Worm (Caenorhabditis elegans) whole organism, young adult: Measurements from ENCODE around the gene scyl-1.

Experiments used
- B0336.3 ChIP-seq: fragments of 200-800 bp; sonication (Bioruptor generic); IDR thresholded peaks from 2 replicates; pipeline ENCODE4 v1.3.6; 2022; ENCODE audit warnings: missing genetic modification characterization, missing compliant biosample characterization
- D2030.7 ChIP-seq: fragments of 200-800 bp; sonication (Bioruptor generic); IDR thresholded peaks from 2 replicates; pipeline ENCODE4 v1.3.6; 2022; ENCODE audit warnings: missing genetic modification reagents, missing genetic modification characterization, missing compliant biosample characterization
- F37B4.10 ChIP-seq: fragments of 200-800 bp; sonication (Bioruptor generic); IDR thresholded peaks from 2 replicates; pipeline ENCODE4 v1.3.6; 2022; ENCODE audit warnings: missing genetic modification characterization, missing compliant biosample characterization
- F52B5.7 ChIP-seq: sonication (generic microtip); optimal IDR thresholded peaks from 2 replicates; lab custom pipeline; 2016; ENCODE audit warnings: mild to moderate bottlenecking, missing genetic modification characterization, missing compliant biosample characterization
- T07F8.4 ChIP-seq: sonication (generic microtip); optimal IDR thresholded peaks from 2 replicates; lab custom pipeline; 2016; ENCODE audit warnings: mild to moderate bottlenecking, missing genetic modification characterization, moderate library complexity, missing compliant biosample characterization
- Y53F4B.3 ChIP-seq: fragments of 200-800 bp; sonication (Bioruptor generic); IDR thresholded peaks from 2 replicates; pipeline ENCODE4 v1.3.6; 2022; ENCODE audit warnings: missing genetic modification reagents, missing genetic modification characterization, missing compliant biosample characterization
- Y67H2A.10 ChIP-seq: fragments of 200-800 bp; sonication (Bioruptor generic); conservative IDR thresholded peaks from 2 replicates; pipeline ENCODE4 v1.3.6; 2022; ENCODE audit warnings: missing genetic modification reagents, missing genetic modification characterization, missing compliant biosample characterization
- Y79H2A.3 ChIP-seq: fragments of 200-800 bp; sonication (Bioruptor generic); conservative IDR thresholded peaks from 2 replicates; pipeline ENCODE4 v1.3.6; 2022; ENCODE audit warnings: missing genetic modification reagents, missing genetic modification characterization, missing compliant biosample characterization
- atf-7 ChIP-seq: sonication (generic microtip); optimal IDR thresholded peaks from 2 replicates; lab custom pipeline; 2017; ENCODE audit warnings: mild to moderate bottlenecking, missing genetic modification characterization, missing compliant biosample characterization
- athp-1 ChIP-seq: sonication (generic microtip); optimal IDR thresholded peaks from 2 replicates; lab custom pipeline; 2017; ENCODE audit warnings: mild to moderate bottlenecking, missing genetic modification characterization, missing compliant biosample characterization
- attf-3 ChIP-seq: fragments of 200-800 bp; sonication (Bioruptor generic); conservative IDR thresholded peaks from 2 replicates; pipeline ENCODE4 v1.3.6; 2022; ENCODE audit warnings: missing genetic modification reagents, missing genetic modification characterization, missing compliant biosample characterization
- attf-5 ChIP-seq: fragments of 200-800 bp; sonication (Bioruptor generic); optimal IDR thresholded peaks from 2 replicates; lab custom pipeline; 2018; ENCODE audit warnings: mild to moderate bottlenecking, missing genetic modification characterization, missing compliant biosample characterization
- attf-6 ChIP-seq: fragments of 200-800 bp; sonication (Bioruptor generic); IDR thresholded peaks from 2 replicates; pipeline ENCODE4 v1.3.6; 2022; ENCODE audit warnings: missing genetic modification reagents, missing genetic modification characterization, missing compliant biosample characterization
- bed-1 ChIP-seq: fragments of 200-800 bp; sonication (Bioruptor generic); IDR thresholded peaks from 2 replicates; pipeline ENCODE4 v1.3.6; 2022; ENCODE audit warnings: missing genetic modification reagents, missing genetic modification characterization, missing compliant biosample characterization
- bed-2 ChIP-seq: fragments of 200-800 bp; sonication (Bioruptor generic); IDR thresholded peaks from 2 replicates; pipeline ENCODE4 v1.3.6; 2022; ENCODE audit warnings: missing genetic modification reagents, missing genetic modification characterization, missing compliant biosample characterization
- cebp-2 ChIP-seq: fragments of 200-800 bp; sonication (Bioruptor generic); IDR thresholded peaks from 2 replicates; pipeline ENCODE4 v1.3.6; 2022; ENCODE audit warnings: missing genetic modification characterization, missing compliant biosample characterization
- ceh-40 ChIP-seq: fragments of 200-800 bp; sonication (Bioruptor generic); IDR thresholded peaks from 2 replicates; pipeline ENCODE4 v1.3.6; 2022; ENCODE audit warnings: missing genetic modification characterization, missing compliant biosample characterization
- chd-7 ChIP-seq: sonication (generic microtip); optimal IDR thresholded peaks from 2 replicates; lab custom pipeline; 2016; ENCODE audit warnings: mild to moderate bottlenecking, missing genetic modification characterization, moderate library complexity, missing compliant biosample characterization
- dox-1 ChIP-seq: fragments of 200-800 bp; sonication (Bioruptor generic); IDR thresholded peaks from 2 replicates; pipeline ENCODE4 v1.3.6; 2022; ENCODE audit warnings: missing genetic modification reagents, missing genetic modification characterization, missing compliant biosample characterization
- dpff-1 ChIP-seq: sonication (generic microtip); optimal IDR thresholded peaks from 2 replicates; lab custom pipeline; 2017; ENCODE audit warnings: mild to moderate bottlenecking, missing genetic modification characterization, missing compliant biosample characterization
- efl-1 ChIP-seq: fragments of 150-350 bp; optimal IDR thresholded peaks from 2 replicates; lab custom pipeline; 2014; ENCODE audit warnings: missing biosample characterization, missing genetic modification reagents, missing genetic modification characterization
- egl-44 ChIP-seq: fragments of 200-800 bp; sonication (Bioruptor generic); IDR thresholded peaks from 2 replicates; pipeline ENCODE4 v1.3.6; 2022; ENCODE audit warnings: missing genetic modification reagents, missing genetic modification characterization, missing compliant biosample characterization
- ets-4 ChIP-seq: fragments of 200-800 bp; sonication (Bioruptor generic); optimal IDR thresholded peaks from 2 replicates; lab custom pipeline; 2018; ENCODE audit warnings: mild to moderate bottlenecking, missing genetic modification characterization, missing compliant biosample characterization
- fkh-3 ChIP-seq: sonication (generic microtip); optimal IDR thresholded peaks from 2 replicates; lab custom pipeline; 2016; ENCODE audit warnings: mild to moderate bottlenecking, missing genetic modification characterization, missing compliant biosample characterization
- hrde-1 ChIP-seq: sonication (generic microtip); optimal IDR thresholded peaks from 2 replicates; lab custom pipeline; 2016; ENCODE audit warnings: missing genetic modification characterization, mild to moderate bottlenecking, missing compliant biosample characterization, moderate library complexity, missing genotype, missing genetic modification reagents, borderline replicate concordance
- hsf-1 ChIP-seq: fragments of 200-800 bp; sonication (Bioruptor generic); IDR thresholded peaks from 2 replicates; pipeline ENCODE4 v1.3.6; 2022; ENCODE audit warnings: missing genetic modification reagents, missing genetic modification characterization, missing compliant biosample characterization
- let-607 ChIP-seq, 2 experiments: fragments of 200-800 bp in 1 of 2; sonication (Bioruptor generic) in 1 of 2; sonication (generic microtip) in 1 of 2; optimal IDR thresholded peaks; 2 replicates each; lab custom pipeline; 2016 to 2018; ENCODE audit warnings: mild to moderate bottlenecking in 2 of 2, missing compliant biosample characterization in 2 of 2, missing genetic modification characterization in 2 of 2, moderate library complexity in 2 of 2, missing genotype in 1 of 2
- lin-26 ChIP-seq: fragments of 200-800 bp; sonication (Bioruptor generic); IDR thresholded peaks from 2 replicates; pipeline ENCODE4 v1.3.6; 2022; ENCODE audit warnings: missing genetic modification reagents, missing genetic modification characterization, missing compliant biosample characterization
- lin-35 ChIP-seq, 3 experiments: fragments of 150-350 bp in 2 of 3; sonication (generic microtip) in 1 of 3; optimal IDR thresholded peaks; 2 replicates each; lab custom pipeline; 2014 to 2018; ENCODE audit warnings: missing biosample characterization in 3 of 3, missing genetic modification characterization in 3 of 3, missing genetic modification reagents in 3 of 3
- madf-6 ChIP-seq: fragments of 200-800 bp; sonication (Bioruptor generic); IDR thresholded peaks from 2 replicates; pipeline ENCODE4 v1.3.6; 2022; ENCODE audit warnings: missing genetic modification reagents, missing genetic modification characterization, missing compliant biosample characterization
- mes-4 ChIP-seq: sonication (generic microtip); optimal IDR thresholded peaks from 2 replicates; lab custom pipeline; 2016; ENCODE audit warnings: missing genotype, missing genetic modification characterization, missing compliant biosample characterization
- nfyb-1 ChIP-seq: fragments of 200-800 bp; sonication (Bioruptor generic); IDR thresholded peaks from 2 replicates; pipeline ENCODE4 v1.3.6; 2022; ENCODE audit warnings: missing genetic modification reagents, missing genetic modification characterization, missing compliant biosample characterization
- nhr-120 ChIP-seq: fragments of 200-800 bp; sonication (Bioruptor generic); IDR thresholded peaks from 2 replicates; pipeline ENCODE4 v1.3.6; 2022; ENCODE audit warnings: missing genetic modification characterization, missing compliant biosample characterization
- nhr-27 ChIP-seq: fragments of 200-800 bp; sonication (Bioruptor generic); optimal IDR thresholded peaks from 2 replicates; lab custom pipeline; 2018; ENCODE audit warnings: mild to moderate bottlenecking, missing genetic modification characterization, moderate library complexity, missing compliant biosample characterization
- pbrm-1 ChIP-seq: fragments of 200-800 bp; sonication (Bioruptor generic); IDR thresholded peaks from 2 replicates; pipeline ENCODE4 v1.3.6; 2022; ENCODE audit warnings: missing genetic modification reagents, missing genetic modification characterization, missing compliant biosample characterization
- pha-4 ChIP-seq: fragments of 150-350 bp; sonication (generic microtip); optimal IDR thresholded peaks from 2 replicates; lab custom pipeline; 2014; ENCODE audit warnings: missing biosample characterization, missing genetic modification reagents, missing genetic modification characterization
- rpc-1 ChIP-seq, 2 experiments: fragments of 150-350 bp in 1 of 2; sonication (generic microtip) in 1 of 2; optimal IDR thresholded peaks; 2 replicates each; lab custom pipeline; 2014 to 2018; ENCODE audit warnings: missing biosample characterization in 1 of 2, missing genetic modification characterization in 1 of 2, missing genetic modification reagents in 1 of 2, missing genotype in 1 of 2
- snpc-4 ChIP-seq, 5 experiments: fragments of 150-350 bp in 1 of 5; sonication (generic microtip) in 4 of 5; optimal IDR thresholded peaks; 2 replicates each; lab custom pipeline; 2014 to 2018; ENCODE audit warnings: missing genetic modification characterization in 5 of 5, missing biosample characterization in 3 of 5, antibody characterized with exemption in 2 of 5, mild to moderate bottlenecking in 2 of 5, missing compliant biosample characterization in 2 of 5, missing genotype in 2 of 5, moderate library complexity in 2 of 5, missing genetic modification reagents in 1 of 5
- unc-130 ChIP-seq: sonication (generic microtip); optimal IDR thresholded peaks from 2 replicates; lab custom pipeline; 2016; ENCODE audit warnings: missing genetic modification reagents, missing genetic modification characterization, missing compliant biosample characterization
- ztf-28 ChIP-seq: fragments of 200-800 bp; sonication (Bioruptor generic); IDR thresholded peaks from 2 replicates; pipeline ENCODE4 v1.3.6; 2022; ENCODE audit warnings: missing genetic modification reagents, missing genetic modification characterization, missing compliant biosample characterization
- ztf-6 ChIP-seq: fragments of 200-800 bp; sonication (Bioruptor generic); IDR thresholded peaks from 2 replicates; pipeline ENCODE4 v1.3.6; 2022; ENCODE audit warnings: missing genetic modification reagents, missing genetic modification characterization, missing compliant biosample characterization

Gene scyl-1

ce11 chrV:13046125-13047123 lies 4.9 kb upstream of the scyl-1 start (continued):
- TF ChIP-seq bed-2 (GFP tag; lab: Robert Waterston, UW) (no peak), madf-6 (peak; percentile 44; the same call in 1 of the 2 replicates), dpff-1 (tag; lab: Kevin White, UChicago) (no peak), chd-7 (tag; lab: Kevin White, UChicago) (no peak), D2030.7 (GFP tag; lab: Robert Waterston, UW) (no peak)

ce11 chrV:13045017-13045416 lies 3.5 kb upstream of the scyl-1 start:
- TF ChIP-seq ceh-40: no peak
- no peak for TF ChIP-seq athp-1 (tag; lab: Kevin White, UChicago)
- TF ChIP-seq Y53F4B.3 (GFP tag; lab: Robert Waterston, UW): no peak
- no peak for TF ChIP-seq ets-4 (GFP tag; lab: Kevin White, UChicago)
- no peak for TF ChIP-seq mes-4 (tag; lab: Kevin White, UChicago)
- TF ChIP-seq lin-26: no peak
- TF ChIP-seq attf-3 (GFP tag; lab: Robert Waterston, UW): no peak
- no peak for TF ChIP-seq atf-7 (tag; lab: Kevin White, UChicago)
- TF ChIP-seq B0336.3 (GFP tag; lab: Robert Waterston, UW): no peak
- no peak for TF ChIP-seq T07F8.4 (tag; lab: Kevin White, UChicago)
- no peak for TF ChIP-seq pha-4
- no peak for TF ChIP-seq efl-1 (GFP tag; lab: Kevin White, UChicago)
- TF ChIP-seq lin-35 (GFP tag; optimal IDR thresholded peaks at IDR 0.05; lab: Kevin White, UChicago): no peak
- TF ChIP-seq hsf-1 (GFP tag; lab: Robert Waterston, UW): no peak
- no peak for TF ChIP-seq F37B4.10
- no peak for TF ChIP-seq unc-130 (GFP tag; lab: Kevin White, UChicago)
- no peak for TF ChIP-seq egl-44 (GFP tag; lab: Robert Waterston, UW)
- TF ChIP-seq dox-1 (GFP tag; lab: Robert Waterston, UW): no peak
- TF ChIP-seq, all 124 proteins: peak for 0

- TF ChIP-seq nfyb-1 (GFP tag; lab: Robert Waterston, UW): no peak
- no peak for TF ChIP-seq nhr-120
- TF ChIP-seq Y79H2A.3 (GFP tag; lab: Robert Waterston, UW): no peak
- no peak for TF ChIP-seq attf-6 (GFP tag; lab: Robert Waterston, UW)
- TF ChIP-seq ztf-28 (GFP tag; lab: Robert Waterston, UW): no peak
- TF ChIP-seq attf-5 (GFP tag; lab: Kevin White, UChicago): no peak
- TF ChIP-seq rpc-1 (optimal IDR thresholded peaks at IDR 0.05; lab: Kevin White, UChicago): no peak
- TF ChIP-seq rpc-1 (tag; optimal IDR thresholded peaks at IDR 0.05; lab: Kevin White, UChicago): no peak
- no peak for TF ChIP-seq ztf-6 (GFP tag; lab: Robert Waterston, UW)
- no peak for TF ChIP-seq mes-4 (tag; lab: Kevin White, UChicago)
- TF ChIP-seq bed-1 (GFP tag; lab: Robert Waterston, UW): no peak
- TF ChIP-seq fkh-3: no peak
- TF ChIP-seq Y53F4B.3 (GFP tag; lab: Robert Waterston, UW): no peak
- no peak for TF ChIP-seq cebp-2 (GFP tag; lab: Robert Waterston, UW)
- peak; percentile 51 for TF ChIP-seq ets-4 (GFP tag; lab: Kevin White, UChicago)
- no peak for TF ChIP-seq egl-44 (GFP tag; lab: Robert Waterston, UW)
- TF ChIP-seq F52B5.7 (tag; lab: Kevin White, UChicago): no peak
- no peak for TF ChIP-seq nhr-27
- TF ChIP-seq hrde-1 (tag; lab: Kevin White, UChicago): no peak
- no peak for TF ChIP-seq snpc-4 (GFP tag; optimal IDR thresholded peaks at IDR 0.05; lab: Kevin White, UChicago)
- TF ChIP-seq snpc-4 (tag; optimal IDR thresholded peaks at IDR 0.05; lab: Kevin White, UChicago): no peak
- TF ChIP-seq pbrm-1 (GFP tag; lab: Robert Waterston, UW): 0 out of 2 replicates have a peak, but pooled peaks have one; percentile 5
- TF ChIP-seq let-607 (tag; optimal IDR thresholded peaks at IDR 0.05; lab: Kevin White, UChicago): no peak
- peak; percentile 34 for TF ChIP-seq atf-7 (tag; lab: Kevin White, UChicago)
- TF ChIP-seq dpff-1 (tag; lab: Kevin White, UChicago): no peak
- TF ChIP-seq Y67H2A.10 (GFP tag; lab: Robert Waterston, UW): no peak
Measured at ce11 chrV:13043832-13044521, 2.5 kb upstream of the scyl-1 start.
